Worm (Caenorhabditis elegans) whole organism, L3 larva: Measurements from ENCODE around the gene T04C12.8.

ENCODE experiments used
- elt-3 ChIP-seq, 3 experiments: fragments of 150-350 bp in 1 of 3; sonication (generic microtip) in 2 of 3; optimal IDR thresholded peaks; 2 replicates in 2 of 3; 4 replicates in 1 of 3; lab custom pipeline; 2014 to 2017; ENCODE audit warnings: missing biosample characterization in 3 of 3, missing genetic modification characterization in 3 of 3
- fkh-10 ChIP-seq: sonication (generic microtip); optimal IDR thresholded peaks from 2 replicates; lab custom pipeline; 2017; ENCODE audit warnings: missing biosample characterization, missing genetic modification reagents, missing genetic modification characterization
- mml-1 ChIP-seq: fragments of 150-350 bp; sonication (generic microtip); optimal IDR thresholded peaks from 3 replicates; lab custom pipeline; 2014; ENCODE audit warnings: missing biosample characterization, missing genetic modification characterization
- skn-1 ChIP-seq: fragments of 150-350 bp; optimal IDR thresholded peaks from 2 replicates; lab custom pipeline; 2014; ENCODE audit warnings: missing biosample characterization, missing genetic modification characterization
- unc-62 ChIP-seq: fragments of 150-350 bp; sonication (generic microtip); optimal IDR thresholded peaks from 4 replicates; lab custom pipeline; 2014; ENCODE audit warnings: missing biosample characterization, missing genetic modification reagents, missing genetic modification characterization

ce11 chrV:11113041-11113574 lies 44.0 kb upstream of the T04C12.8 start, which contains the start of gene erfa-3:
- TF ChIP-seq fkh-10 (GFP tag; lab: Kevin White, UChicago) (no peak), mml-1 (tag; lab: Kevin White, UChicago) (no peak), unc-62 (GFP tag; lab: Kevin White, UChicago) (no peak), skn-1 (tag; lab: Kevin White, UChicago) (peak; percentile 38), elt-3 (tag; optimal IDR thresholded peaks at IDR 0.05; lab: Kevin White, UChicago) (no peak)
